Worm (Caenorhabditis elegans) whole organism, mixed stage, embryonic: ENCODE measurements around the gene F56B6.6.

ENCODE experiments used
- M03D4.4 ChIP-seq: sonication (generic microtip); optimal IDR thresholded peaks from 2 replicates; lab custom pipeline; 2017; ENCODE audit warnings: mild to moderate bottlenecking, missing genetic modification characterization, missing compliant biosample characterization
- blmp-1 ChIP-seq: fragments of 150-350 bp; optimal IDR thresholded peaks from 2 replicates; lab custom pipeline; 2014; ENCODE audit warnings: missing biosample characterization, missing genetic modification characterization
- ceh-39 ChIP-seq: fragments of 150-350 bp; optimal IDR thresholded peaks from 2 replicates; lab custom pipeline; 2014; ENCODE audit warnings: missing biosample characterization, missing genetic modification characterization
- ceh-43 ChIP-seq: fragments of 200-800 bp; sonication (Bioruptor generic); optimal IDR thresholded peaks from 2 replicates; lab custom pipeline; 2018; ENCODE audit warnings: mild to moderate bottlenecking, missing genetic modification characterization, moderate library complexity, missing compliant biosample characterization
- ceh-83 ChIP-seq: fragments of 200-800 bp; sonication (Bioruptor generic); optimal IDR thresholded peaks from 2 replicates; lab custom pipeline; 2018; ENCODE audit warnings: mild to moderate bottlenecking, missing genetic modification characterization, missing compliant biosample characterization
- ces-1 ChIP-seq: fragments of 150-350 bp; optimal IDR thresholded peaks from 2 replicates; lab custom pipeline; 2014; ENCODE audit warnings: missing biosample characterization, missing genetic modification reagents, missing genetic modification characterization
- cnd-1 ChIP-seq: fragments of 200-800 bp; sonication (Bioruptor generic); optimal IDR thresholded peaks from 2 replicates; lab custom pipeline; 2018; ENCODE audit warnings: mild to moderate bottlenecking, missing genetic modification characterization, missing compliant biosample characterization
- drap-1 ChIP-seq: fragments of 200-800 bp; sonication (Bioruptor generic); optimal IDR thresholded peaks from 3 replicates; lab custom pipeline; 2018; ENCODE audit warnings: mild to moderate bottlenecking, missing genetic modification characterization, missing compliant biosample characterization
- elt-1 ChIP-seq: sonication (generic microtip); optimal IDR thresholded peaks from 2 replicates; lab custom pipeline; 2017; ENCODE audit warnings: missing genetic modification characterization, mild to moderate bottlenecking, missing compliant biosample characterization, antibody characterized with exemption, moderate library complexity, borderline replicate concordance; ENCODE audit not compliant: insufficient read depth
- elt-3 ChIP-seq: fragments of 150-350 bp; optimal IDR thresholded peaks from 2 replicates; lab custom pipeline; 2014; ENCODE audit warnings: missing biosample characterization, missing genetic modification characterization
- flh-1 ChIP-seq: fragments of 200-800 bp; sonication (Bioruptor generic); optimal IDR thresholded peaks from 2 replicates; lab custom pipeline; 2018; ENCODE audit warnings: mild to moderate bottlenecking, missing genetic modification characterization, moderate library complexity, missing compliant biosample characterization
- hlh-1 ChIP-seq: fragments of 150-350 bp; optimal IDR thresholded peaks from 2 replicates; lab custom pipeline; 2014; ENCODE audit warnings: missing biosample characterization, missing genetic modification reagents, missing genetic modification characterization
- lin-13 ChIP-seq: fragments of 150-350 bp; optimal IDR thresholded peaks from 2 replicates; lab custom pipeline; 2014; ENCODE audit warnings: missing biosample characterization, missing genetic modification characterization
- lin-32 ChIP-seq: fragments of 200-800 bp; sonication (Bioruptor generic); optimal IDR thresholded peaks from 2 replicates; lab custom pipeline; 2018; ENCODE audit warnings: mild to moderate bottlenecking, missing genetic modification characterization, missing compliant biosample characterization
- mab-5 ChIP-seq: fragments of 150-350 bp; optimal IDR thresholded peaks from 2 replicates; lab custom pipeline; 2014; ENCODE audit warnings: missing biosample characterization, missing genetic modification characterization
- mep-1 ChIP-seq: fragments of 150-350 bp; optimal IDR thresholded peaks from 2 replicates; lab custom pipeline; 2017; ENCODE audit warnings: missing biosample characterization, missing genetic modification reagents, missing genetic modification characterization, inconsistent platforms
- mls-2 ChIP-seq: sonication (generic microtip); optimal IDR thresholded peaks from 2 replicates; lab custom pipeline; 2016; ENCODE audit warnings: mild to moderate bottlenecking, missing genetic modification characterization, moderate library complexity, missing compliant biosample characterization
- nhr-12 ChIP-seq: fragments of 150-350 bp; optimal IDR thresholded peaks from 2 replicates; lab custom pipeline; 2014; ENCODE audit warnings: missing biosample characterization, missing genetic modification characterization
- nhr-2 ChIP-seq: fragments of 150-350 bp; optimal IDR thresholded peaks from 2 replicates; lab custom pipeline; 2014; ENCODE audit warnings: missing biosample characterization, missing genetic modification characterization
- nhr-237 ChIP-seq: fragments of 150-350 bp; optimal IDR thresholded peaks from 2 replicates; lab custom pipeline; 2014; ENCODE audit warnings: missing biosample characterization, missing genetic modification characterization
- nhr-28 ChIP-seq: fragments of 150-350 bp; optimal IDR thresholded peaks from 2 replicates; lab custom pipeline; 2014; ENCODE audit warnings: missing biosample characterization, missing genetic modification characterization
- nhr-76 ChIP-seq: sonication (generic microtip); optimal IDR thresholded peaks from 2 replicates; lab custom pipeline; 2017; ENCODE audit warnings: missing biosample characterization, missing genetic modification characterization
- pha-4 ChIP-seq: fragments of 150-350 bp; optimal IDR thresholded peaks from 2 replicates; lab custom pipeline; 2018; ENCODE audit warnings: missing biosample characterization, missing genetic modification reagents, missing genetic modification characterization
- sem-2 ChIP-seq: fragments of 200-800 bp; sonication (Bioruptor generic); optimal IDR thresholded peaks from 2 replicates; lab custom pipeline; 2018; ENCODE audit warnings: mild to moderate bottlenecking, missing genetic modification characterization, missing compliant biosample characterization
- snpc-4 ChIP-seq: fragments of 150-350 bp; optimal IDR thresholded peaks from 2 replicates; lab custom pipeline; 2014; ENCODE audit warnings: missing biosample characterization, missing genetic modification characterization
- sptf-1 ChIP-seq: sonication (generic microtip); optimal IDR thresholded peaks from 2 replicates; lab custom pipeline; 2017; ENCODE audit warnings: mild to moderate bottlenecking, missing genetic modification characterization, moderate library complexity, missing compliant biosample characterization
- tbx-8 ChIP-seq: fragments of 200-800 bp; sonication (Bioruptor generic); optimal IDR thresholded peaks from 2 replicates; lab custom pipeline; 2018; ENCODE audit warnings: mild to moderate bottlenecking, missing genetic modification characterization, moderate library complexity, missing compliant biosample characterization
- unc-39 ChIP-seq: fragments of 150-350 bp; optimal IDR thresholded peaks from 2 replicates; lab custom pipeline; 2014; ENCODE audit warnings: missing biosample characterization, missing genetic modification characterization
- unc-62 ChIP-seq: fragments of 150-350 bp; optimal IDR thresholded peaks from 2 replicates; lab custom pipeline; 2014; ENCODE audit warnings: missing biosample characterization, missing genetic modification reagents, missing genetic modification characterization
- zip-8 ChIP-seq: fragments of 150-350 bp; optimal IDR thresholded peaks from 2 replicates; lab custom pipeline; 2014; ENCODE audit warnings: missing biosample characterization, missing genetic modification characterization
- ztf-11 ChIP-seq: fragments of 150-350 bp; optimal IDR thresholded peaks from 2 replicates; lab custom pipeline; 2014; ENCODE audit warnings: missing biosample characterization, missing genetic modification characterization

F56B6.6 gene

DNA sequence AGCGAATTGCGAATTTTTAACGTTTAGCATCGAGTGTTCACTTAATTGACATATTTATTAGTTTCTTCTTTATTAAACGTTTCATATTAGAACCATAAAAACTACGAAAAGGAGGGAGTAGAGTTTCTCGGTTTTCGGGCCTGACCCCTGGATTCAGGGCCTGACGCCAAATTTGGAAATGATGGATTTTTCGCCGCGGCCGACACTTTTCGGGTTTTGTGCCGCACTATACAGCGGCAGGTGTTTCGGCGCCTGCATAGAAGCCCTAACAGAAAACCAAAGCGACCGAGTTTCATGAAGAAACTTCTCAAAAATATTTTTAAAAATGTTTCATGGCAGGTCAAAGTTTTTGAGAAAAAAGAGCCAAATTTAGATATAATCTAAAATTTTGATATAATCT, 32.5 kb downstream of the F56B6.6 start:
- no peak for TF ChIP-seq drap-1 (GFP tag; lab: Kevin White, UChicago)
- no peak for TF ChIP-seq nhr-76 (tag; lab: Kevin White, UChicago)
- no peak for TF ChIP-seq ceh-43
- TF ChIP-seq elt-1 (tag; lab: Kevin White, UChicago) = no peak
- no peak for TF ChIP-seq pha-4 (tag; lab: Kevin White, UChicago)
- TF ChIP-seq unc-39 (tag; lab: Kevin White, UChicago) = no peak
- TF ChIP-seq mep-1 = no peak

DNA sequence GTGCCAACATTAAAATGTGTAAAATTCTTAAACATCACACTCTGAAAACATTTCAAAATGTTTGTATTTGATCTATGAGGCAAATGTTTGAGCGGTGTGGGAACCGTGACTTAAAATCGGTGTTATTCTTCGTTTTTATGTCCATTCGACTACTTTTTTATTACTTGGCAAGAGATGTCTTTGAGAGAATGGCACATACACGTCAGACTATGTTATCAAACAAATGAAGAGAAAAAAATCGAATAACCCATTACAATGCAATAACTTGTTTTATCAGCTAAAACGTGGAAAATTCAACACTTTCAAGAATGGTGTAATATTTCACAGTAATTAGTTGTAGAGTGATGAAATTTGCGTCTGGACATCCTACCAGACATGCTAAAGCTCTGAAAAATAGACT, 33.0 kb downstream of the F56B6.6 start:
- TF ChIP-seq unc-62 (GFP tag; lab: Kevin White, UChicago) (no peak), snpc-4 (tag; lab: Kevin White, UChicago) (no peak), zip-8 (tag; lab: Kevin White, UChicago) (no peak), elt-1 (tag; lab: Kevin White, UChicago) (no peak), ceh-83 (GFP tag; lab: Kevin White, UChicago) (no peak)

DNA sequence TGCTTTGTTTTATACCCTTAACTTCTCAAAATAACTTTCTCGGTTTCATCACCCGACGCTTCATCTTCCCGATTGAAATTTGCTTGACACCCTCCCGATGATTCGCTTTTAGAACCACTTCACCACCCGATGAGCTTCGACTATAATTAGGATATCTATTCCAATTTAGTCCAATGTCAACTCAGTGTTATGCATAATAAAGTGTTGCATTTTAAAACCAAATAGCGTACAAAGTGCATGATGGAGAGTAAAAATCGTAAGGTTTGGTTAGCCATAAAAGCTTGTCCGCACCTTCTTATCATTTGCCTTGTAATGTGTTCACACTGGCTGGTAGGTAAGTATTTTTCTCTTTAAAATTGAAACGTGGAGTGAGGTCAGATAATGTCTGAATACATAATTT, 33.9 kb downstream of the F56B6.6 start, which contains the start of gene C12D12.1:
Gene C12D12.1 (plus strand): TSS at position 301 of the 400 bp plus-strand sequence.
- no peak for TF ChIP-seq sptf-1 (tag; lab: Kevin White, UChicago)
- TF ChIP-seq blmp-1 (tag; lab: Kevin White, UChicago) = no peak
- no peak for TF ChIP-seq ceh-39 (tag; lab: Kevin White, UChicago)
- no peak for TF ChIP-seq nhr-12
- no peak for TF ChIP-seq sem-2 (GFP tag; lab: Kevin White, UChicago)

DNA sequence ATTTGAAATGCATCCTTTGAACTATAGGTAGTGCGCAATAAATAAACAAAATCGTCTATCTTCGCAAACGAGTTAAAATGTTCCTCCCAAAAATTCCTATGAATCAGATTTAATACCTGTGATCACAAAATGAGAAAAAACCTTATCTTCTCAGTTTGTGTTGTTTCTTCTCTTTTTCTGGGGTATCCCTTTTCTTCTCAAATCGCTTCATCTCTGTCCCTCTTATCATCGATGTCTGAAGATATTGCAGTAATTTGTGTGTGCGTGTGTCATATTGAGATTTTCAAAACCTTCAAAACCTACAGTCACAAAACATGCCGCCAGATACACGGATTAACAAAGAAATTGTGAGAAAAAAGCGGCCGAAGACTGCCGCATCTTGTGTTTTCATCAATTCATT, 37.0 kb downstream of the F56B6.6 start, which contains the start of gene glt-1:
Gene glt-1 (plus strand): TSS at position 251 of the 400 bp plus-strand sequence.
- TF ChIP-seq tbx-8 (no peak), sptf-1 (tag; lab: Kevin White, UChicago) (no peak), ceh-43 (no peak), ces-1 (no peak), ztf-11 (tag; lab: Kevin White, UChicago) (no peak), M03D4.4 (no peak), sem-2 (GFP tag; lab: Kevin White, UChicago) (no peak), mab-5 (tag; lab: Kevin White, UChicago) (no peak), lin-13 (tag; lab: Kevin White, UChicago) (no peak)

DNA sequence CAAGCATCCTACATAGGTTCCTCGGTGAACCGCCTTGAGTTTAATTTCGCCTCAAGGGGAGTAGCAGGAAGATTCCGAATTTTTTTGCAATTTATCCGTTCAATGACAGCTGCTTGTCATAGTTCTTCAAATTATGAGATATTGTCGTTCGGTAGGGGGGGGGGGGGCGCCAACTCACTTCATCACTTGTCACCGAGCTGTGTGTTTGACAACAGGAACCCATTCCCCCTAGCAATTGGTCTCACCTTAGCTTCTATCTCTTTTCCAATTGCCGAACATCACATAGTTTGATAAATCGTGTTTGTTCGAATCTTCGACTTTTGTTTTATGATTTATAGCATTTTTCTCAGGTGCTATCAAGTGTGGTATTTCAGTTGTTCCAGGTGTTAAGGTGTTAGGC, 38.2 kb downstream of the F56B6.6 start:
- TF ChIP-seq mls-2 (tag; lab: Kevin White, UChicago) (no peak), hlh-1 (tag; lab: Kevin White, UChicago) (peak; percentile 36), drap-1 (GFP tag; lab: Kevin White, UChicago) (no peak), lin-13 (tag; lab: Kevin White, UChicago) (no peak), unc-62 (GFP tag; lab: Kevin White, UChicago) (peak; percentile 79)

DNA sequence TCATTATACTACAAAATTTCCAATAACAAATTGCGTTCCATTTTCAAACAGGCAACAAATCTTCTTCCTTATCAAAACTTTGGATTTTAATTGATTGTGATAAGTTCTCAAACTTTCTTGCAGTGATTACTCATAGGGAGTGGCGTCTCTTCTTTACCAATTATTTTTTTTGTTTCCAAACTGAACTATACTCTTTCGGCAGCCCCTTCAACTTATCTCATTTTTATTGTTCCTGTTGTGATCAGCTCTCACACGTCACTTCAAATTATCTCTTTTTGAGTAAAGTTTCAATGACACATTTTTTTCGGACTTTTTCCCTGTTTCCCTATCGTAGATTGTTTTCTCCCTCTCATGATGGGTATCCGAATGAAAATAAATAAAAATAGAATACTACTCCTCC, 40.4 kb downstream of the F56B6.6 start:
- no peak for TF ChIP-seq nhr-2 (tag; lab: Kevin White, UChicago)
- no peak for TF ChIP-seq ces-1
- no peak for TF ChIP-seq lin-32 (GFP tag; lab: Kevin White, UChicago)
- no peak for TF ChIP-seq nhr-12

DNA sequence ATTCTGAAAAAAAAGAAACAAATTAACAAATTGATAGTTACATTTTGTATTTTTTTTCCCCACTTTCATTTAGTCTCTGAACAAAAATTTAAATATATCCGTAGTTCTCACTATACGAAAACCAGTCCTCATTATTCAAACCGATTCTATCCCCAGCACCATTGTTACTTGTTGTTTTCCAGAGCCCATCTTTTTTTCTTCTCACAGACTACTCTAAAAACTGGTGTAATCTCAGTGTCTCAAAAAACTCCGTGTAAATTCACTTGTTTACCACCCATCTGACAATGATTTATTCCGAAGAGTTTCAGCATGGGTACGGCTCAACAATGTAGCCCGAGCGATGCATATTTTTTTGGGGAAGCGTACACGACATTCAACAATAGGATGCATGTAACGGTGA, 43.8 kb downstream of the F56B6.6 start, which contains the start of gene C12D12.3:
Gene C12D12.3 (plus strand): TSS at position 301 of the 400 bp plus-strand sequence.
- TF ChIP-seq cnd-1 (tag; lab: Kevin White, UChicago) (no peak), M03D4.4 (no peak), flh-1 (GFP tag; lab: Kevin White, UChicago) (no peak), nhr-2 (tag; lab: Kevin White, UChicago) (no peak), nhr-28 (tag; lab: Kevin White, UChicago) (no peak), drap-1 (GFP tag; lab: Kevin White, UChicago) (no peak), zip-8 (tag; lab: Kevin White, UChicago) (no peak), lin-13 (tag; lab: Kevin White, UChicago) (no peak), elt-3 (no peak), unc-62 (GFP tag; lab: Kevin White, UChicago) (no peak), ceh-43 (no peak), unc-39 (tag; lab: Kevin White, UChicago) (no peak), mls-2 (tag; lab: Kevin White, UChicago) (no peak), nhr-237 (tag; lab: Kevin White, UChicago) (no peak), blmp-1 (tag; lab: Kevin White, UChicago) (no peak)
